Worm (Caenorhabditis elegans) whole organism, young adult: ENCODE measurements around the gene atgp-1.

Experiments used
- F23B12.7 ChIP-seq: sonication (generic microtip); optimal IDR thresholded peaks from 2 replicates; lab custom pipeline; 2017; ENCODE audit warnings: missing genetic modification characterization, mild to moderate bottlenecking, missing compliant biosample characterization, antibody characterized with exemption, moderate library complexity; ENCODE audit not compliant: insufficient read depth
- T07F8.4 ChIP-seq: sonication (generic microtip); optimal IDR thresholded peaks from 2 replicates; lab custom pipeline; 2016; ENCODE audit warnings: mild to moderate bottlenecking, missing genetic modification characterization, moderate library complexity, missing compliant biosample characterization
- hrde-1 ChIP-seq: sonication (generic microtip); optimal IDR thresholded peaks from 2 replicates; lab custom pipeline; 2016; ENCODE audit warnings: missing genetic modification characterization, mild to moderate bottlenecking, missing compliant biosample characterization, moderate library complexity, missing genotype, missing genetic modification reagents, borderline replicate concordance
- nfyb-1 ChIP-seq: fragments of 200-800 bp; sonication (Bioruptor generic); IDR thresholded peaks from 2 replicates; pipeline ENCODE4 v1.3.6; 2022; ENCODE audit warnings: missing genetic modification reagents, missing genetic modification characterization, missing compliant biosample characterization
- sea-2 ChIP-seq: fragments of 200-800 bp; sonication (Bioruptor generic); IDR thresholded peaks from 2 replicates; pipeline ENCODE4 v1.3.6; 2022; ENCODE audit warnings: missing genetic modification characterization, missing compliant biosample characterization
- xnd-1 ChIP-seq: sonication (generic microtip); optimal IDR thresholded peaks from 2 replicates; lab custom pipeline; 2016; ENCODE audit warnings: missing genotype, missing genetic modification reagents, missing genetic modification characterization, missing compliant biosample characterization

- no peak for TF ChIP-seq nfyb-1 (GFP tag; lab: Robert Waterston, UW)
- no peak for TF ChIP-seq sea-2 (GFP tag; lab: Robert Waterston, UW)
- TF ChIP-seq hrde-1 (tag; lab: Kevin White, UChicago) = no peak
- no peak for TF ChIP-seq xnd-1 (tag; lab: Kevin White, UChicago)
- TF ChIP-seq T07F8.4 (tag; lab: Kevin White, UChicago) = no peak
- no peak for TF ChIP-seq F23B12.7 (tag; lab: Kevin White, UChicago)
These were observed 16.1 kb downstream of the atgp-1 start for ce11 chrIV:17285263-17285662.
